Worm (Caenorhabditis elegans): ENCODE results near the gene K08H2.10.

The K08H2.10 gene

ce11 chrX:13267230-13267629 is 9.6 kb downstream of the K08H2.10 start, which contains the start of gene cyp-14A1:
Gene cyp-14A1, minus strand, starts transcription at chrX:13267355.
- TF ChIP-seq lin-35 (GFP tag; optimal IDR thresholded peaks at IDR 0.05) (no peak), nhr-20 (tag; optimal IDR thresholded peaks at IDR 0.05) (peak; percentile 43), nhr-85 (tag) (peak; percentile 45), elt-3 (tag; optimal IDR thresholded peaks at IDR 0.05) (peak in 3 of 6 experiments; percentile 35 to 56 (median 48))

- no peak for TF ChIP-seq zip-4 (GFP tag; optimal IDR thresholded peaks at IDR 0.05)
- peak; percentile 31 for TF ChIP-seq blmp-1 (tag; optimal IDR thresholded peaks at IDR 0.05)
Measured at ce11 chrX:13269586-13269985, 12.0 kb downstream of the K08H2.10 start, which contains the start of gene cyp-14A2. Gene cyp-14A2, minus strand, starts transcription at chrX:13269686.

ce11 chrX:13274102-13274501 is 16.5 kb downstream of the K08H2.10 start, which contains the start of gene cyp-14A3:
Gene cyp-14A3, minus strand, starts transcription at chrX:13274202.
- TF ChIP-seq sox-4 (tag; optimal IDR thresholded peaks at IDR 0.05) (no peak), snpc-4 (tag; optimal IDR thresholded peaks at IDR 0.05) (no peak), rnt-1 (tag; optimal IDR thresholded peaks at IDR 0.05) (no peak), nhr-20 (tag; optimal IDR thresholded peaks at IDR 0.05) (no peak)

- TF ChIP-seq nhr-47 (tag; optimal IDR thresholded peaks at IDR 0.05): no peak
- no peak for TF ChIP-seq hlh-17 (GFP tag; optimal IDR thresholded peaks at IDR 0.05; ENCODE audit: borderline replicate concordance)
- no peak for TF ChIP-seq fkh-4 (tag; optimal IDR thresholded peaks at IDR 0.05; ENCODE audit: borderline replicate concordance)
- TF ChIP-seq vab-15 (tag; optimal IDR thresholded peaks at IDR 0.05): no peak
- no peak for TF ChIP-seq egl-27 (tag; optimal IDR thresholded peaks at IDR 0.05)
- no peak for TF ChIP-seq mab-9 (GFP tag; IDR thresholded peaks at IDR 0.05)
Measured at ce11 chrX:13278876-13279275, 21.3 kb downstream of the K08H2.10 start, which contains the start of gene phf-33. Gene phf-33, minus strand, starts transcription at chrX:13278976.

ce11 chrX:13283462-13283861 is 25.9 kb downstream of the K08H2.10 start:
- TF ChIP-seq ceh-82 (tag; optimal IDR thresholded peaks at IDR 0.05) (peak in 1 of 3 experiments; percentile 2), nhr-20 (tag; optimal IDR thresholded peaks at IDR 0.05) (peak; percentile 13), snpc-4 (tag; optimal IDR thresholded peaks at IDR 0.05) (no peak), nhr-90 (tag; optimal IDR thresholded peaks at IDR 0.05; ENCODE audit: poor library complexity) (peak; percentile 12), lin-35 (GFP tag; optimal IDR thresholded peaks at IDR 0.05) (peak in 1 of 2 experiments; percentile 13)

- TF ChIP-seq lin-15B (tag; optimal IDR thresholded peaks at IDR 0.05) (no peak), ces-1 (GFP tag; optimal IDR thresholded peaks at IDR 0.05) (no peak)
Measured at ce11 chrX:13284091-13284490, 26.5 kb downstream of the K08H2.10 start, which contains the start of gene cyp-14A4. Gene cyp-14A4, minus strand, starts transcription at chrX:13284197.

ce11 chrX:13284618-13285017 is 27.0 kb downstream of the K08H2.10 start:
- no peak for TF ChIP-seq ceh-8 (GFP tag; optimal IDR thresholded peaks at IDR 0.05)
- no peak for TF ChIP-seq pag-3 (tag; optimal IDR thresholded peaks at IDR 0.05; ENCODE audit: borderline replicate concordance, insufficient read depth)
- no peak for TF ChIP-seq C34B4.2 (tag; optimal IDR thresholded peaks at IDR 0.05)
- no peak for TF ChIP-seq nhr-84 (tag; optimal IDR thresholded peaks at IDR 0.05)
- no peak for TF ChIP-seq skn-1 (tag; optimal IDR thresholded peaks at IDR 0.05)
- TF ChIP-seq jun-1 (tag; optimal IDR thresholded peaks at IDR 0.05): no peak
- TF ChIP-seq tbx-2 (tag; optimal IDR thresholded peaks at IDR 0.05): no peak
- no peak for TF ChIP-seq blmp-1 (tag; optimal IDR thresholded peaks at IDR 0.05)
- TF ChIP-seq nhr-237 (tag; optimal IDR thresholded peaks at IDR 0.05): no peak
- TF ChIP-seq lin-15B (tag; optimal IDR thresholded peaks at IDR 0.05): no peak
- TF ChIP-seq unc-30 (tag; optimal IDR thresholded peaks at IDR 0.05): no peak
- TF ChIP-seq mdl-1 (tag; optimal IDR thresholded peaks at IDR 0.05): no peak
- TF ChIP-seq unc-62 (GFP tag; optimal IDR thresholded peaks at IDR 0.05): no peak
- no peak for TF ChIP-seq unc-130 (tag; optimal IDR thresholded peaks at IDR 0.05)
- TF ChIP-seq egl-27 (tag; optimal IDR thresholded peaks at IDR 0.05): no peak
- TF ChIP-seq ztf-11 (tag; optimal IDR thresholded peaks at IDR 0.05): no peak
- no peak for TF ChIP-seq tlp-1 (tag; optimal IDR thresholded peaks at IDR 0.05)
